Worm (Caenorhabditis elegans) whole organism, L2 larva: ENCODE data around the gene grl-15.

Source experiments
- nhr-10 ChIP-seq: sonication (generic microtip); optimal IDR thresholded peaks from 2 replicates; lab custom pipeline; 2017; ENCODE audit warnings: missing biosample characterization, missing genetic modification characterization
- nhr-25 ChIP-seq: fragments of 150-350 bp; sonication (generic microtip); optimal IDR thresholded peaks from 3 replicates; lab custom pipeline; 2014; ENCODE audit warnings: missing biosample characterization, missing genetic modification characterization

- TF ChIP-seq nhr-10 (tag; lab: Kevin White, UChicago) (no peak), nhr-25 (tag; lab: Kevin White, UChicago) (no peak)
These were observed 17.7 kb downstream of the grl-15 start for ce11 chrIII:12218078-12218477.
